Fruit fly (Drosophila melanogaster) whole organism, wandering third instar larva: ENCODE results near the gene CG10845.

ENCODE experiments used
- fru ChIP-seq: fragments of 200-800 bp; sonication (Bioruptor generic); optimal IDR thresholded peaks from 3 replicates; lab custom pipeline; 2016; ENCODE audit warnings: missing biosample characterization, mild to moderate bottlenecking, missing genetic modification characterization
- h ChIP-seq: fragments of 200-800 bp; sonication (Bioruptor generic); optimal IDR thresholded peaks from 3 replicates; lab custom pipeline; 2016; ENCODE audit warnings: missing biosample characterization, mild to moderate bottlenecking, missing genetic modification characterization
- woc ChIP-seq: sonication (Bioruptor generic); optimal IDR thresholded peaks from 2 replicates; lab custom pipeline; 2016; ENCODE audit warnings: missing biosample characterization, mild to moderate bottlenecking, missing genetic modification characterization

dm6 chr3R:24886470-24886869 is 14.4 kb upstream of the CG10845 start:
- TF ChIP-seq fru (GFP tag; lab: Kevin White, UChicago) (no peak), h (GFP tag; lab: Kevin White, UChicago) (no peak), woc (GFP tag; lab: Kevin White, UChicago) (no peak)
